Fruit fly (Drosophila melanogaster) whole organism, prepupa: Measurements from ENCODE around the gene net.

Source experiments
- CG10631 ChIP-seq: fragments of 200-800 bp; sonication (Bioruptor generic); optimal IDR thresholded peaks from 2 replicates; lab custom pipeline; 2016; ENCODE audit warnings: missing biosample characterization, missing genetic modification characterization
- CG10669 ChIP-seq: fragments of 200-800 bp; sonication (Bioruptor generic); optimal IDR thresholded peaks from 3 replicates; lab custom pipeline; 2018; ENCODE audit warnings: missing biosample characterization, mild to moderate bottlenecking, missing genetic modification characterization, moderate library complexity
- CG11294 ChIP-seq: fragments of 200-800 bp; sonication (Bioruptor generic); IDR thresholded peaks from 2 replicates; pipeline ENCODE4 v1.3.6; 2022; ENCODE audit warnings: missing biosample characterization, missing genetic modification characterization
- CG11762 ChIP-seq: fragments of 200-800 bp; sonication (Bioruptor generic); optimal IDR thresholded peaks from 3 replicates; lab custom pipeline; 2016; ENCODE audit warnings: missing biosample characterization, missing genetic modification characterization; ENCODE audit not compliant: insufficient read depth
- CG11902 ChIP-seq: fragments of 200-800 bp; sonication (Bioruptor generic); optimal IDR thresholded peaks from 3 replicates; lab custom pipeline; 2016; ENCODE audit warnings: missing biosample characterization, missing genetic modification characterization
- CG1621 ChIP-seq: fragments of 200-800 bp; sonication (Bioruptor generic); optimal IDR thresholded peaks from 3 replicates; lab custom pipeline; 2018; ENCODE audit warnings: missing biosample characterization, mild to moderate bottlenecking, missing genetic modification characterization
- CG16779 ChIP-seq: fragments of 200-800 bp; sonication (Bioruptor generic); optimal IDR thresholded peaks from 3 replicates; lab custom pipeline; 2017; ENCODE audit warnings: missing biosample characterization, mild to moderate bottlenecking, missing genetic modification characterization
- CG3032 ChIP-seq: fragments of 200-800 bp; optimal IDR thresholded peaks from 2 replicates; lab custom pipeline; 2019; ENCODE audit warnings: missing biosample characterization, mild to moderate bottlenecking, missing genetic modification characterization, moderate library complexity
- CG31627 ChIP-seq: fragments of 200-800 bp; sonication (Bioruptor generic); optimal IDR thresholded peaks from 3 replicates; lab custom pipeline; 2016; ENCODE audit warnings: missing biosample characterization, missing genetic modification characterization
- CG32006 ChIP-seq: fragments of 200-800 bp; sonication (Bioruptor generic); optimal IDR thresholded peaks from 3 replicates; lab custom pipeline; 2017; ENCODE audit warnings: missing biosample characterization, mild to moderate bottlenecking, missing genetic modification characterization
- CG34406 ChIP-seq: fragments of 200-800 bp; sonication (Bioruptor generic); optimal IDR thresholded peaks from 3 replicates; lab custom pipeline; 2016; ENCODE audit warnings: missing biosample characterization, missing genetic modification characterization
- CG3919 ChIP-seq: fragments of 200-800 bp; sonication (Bioruptor generic); optimal IDR thresholded peaks from 3 replicates; lab custom pipeline; 2016; ENCODE audit warnings: missing biosample characterization, missing genetic modification characterization
- CG6163 ChIP-seq: fragments of 200-800 bp; sonication (Bioruptor generic); IDR thresholded peaks from 3 replicates; pipeline ENCODE4 v1.3.6; 2022; ENCODE audit warnings: missing biosample characterization, missing genetic modification characterization
- CG6276 ChIP-seq: fragments of 200-800 bp; sonication (Bioruptor generic); optimal IDR thresholded peaks from 2 replicates; lab custom pipeline; 2017; ENCODE audit warnings: missing biosample characterization, mild to moderate bottlenecking, missing genetic modification characterization
- CG6792 ChIP-seq: fragments of 200-800 bp; sonication (Bioruptor generic); optimal IDR thresholded peaks from 3 replicates; lab custom pipeline; 2016; ENCODE audit warnings: missing biosample characterization, missing genetic modification characterization
- CG6808 ChIP-seq: fragments of 200-800 bp; sonication (Bioruptor generic); optimal IDR thresholded peaks from 3 replicates; lab custom pipeline; 2017; ENCODE audit warnings: missing biosample characterization, missing genetic modification characterization, mild to moderate bottlenecking, moderate library complexity, missing genetic modification reagents
- CG7368 ChIP-seq: fragments of 200-800 bp; sonication (Bioruptor generic); optimal IDR thresholded peaks from 3 replicates; lab custom pipeline; 2016; ENCODE audit warnings: missing biosample characterization, missing genetic modification characterization
- CG8119 ChIP-seq: fragments of 200-800 bp; sonication (Bioruptor generic); IDR thresholded peaks from 3 replicates; pipeline ENCODE4 v1.3.6; 2022; ENCODE audit warnings: missing biosample characterization, missing genetic modification characterization
- CG8319 ChIP-seq: fragments of 200-800 bp; sonication (Bioruptor generic); optimal IDR thresholded peaks from 3 replicates; lab custom pipeline; 2016; ENCODE audit warnings: missing biosample characterization, missing genetic modification characterization
- Eip75B ChIP-seq: fragments of 200-800 bp; sonication (Bioruptor generic); optimal IDR thresholded peaks from 3 replicates; lab custom pipeline; 2016; ENCODE audit warnings: missing biosample characterization, missing genetic modification characterization
- Eip78C ChIP-seq: fragments of 200-800 bp; sonication (Bioruptor generic); peaks from one replicate; lab custom pipeline; 2016; ENCODE audit warnings: missing biosample characterization, missing genetic modification characterization
- Eip93F ChIP-seq: fragments of 200-800 bp; sonication (Bioruptor generic); optimal IDR thresholded peaks from 2 replicates; lab custom pipeline; 2016; ENCODE audit warnings: missing biosample characterization, mild to moderate bottlenecking, missing genetic modification characterization
- Ets21C ChIP-seq: fragments of 200-800 bp; sonication (Bioruptor generic); optimal IDR thresholded peaks from 3 replicates; lab custom pipeline; 2016; ENCODE audit warnings: missing biosample characterization, missing genetic modification characterization
- Hr38 ChIP-seq: sonication (Bioruptor generic); optimal IDR thresholded peaks from 2 replicates; lab custom pipeline; 2016; ENCODE audit warnings: missing biosample characterization, missing genetic modification characterization
- Hr39 ChIP-seq: fragments of 200-800 bp; sonication (Bioruptor generic); optimal IDR thresholded peaks from 2 replicates; lab custom pipeline; 2016; ENCODE audit warnings: missing biosample characterization, missing genetic modification characterization
- Hr4 ChIP-seq: fragments of 200-800 bp; sonication (Bioruptor generic); optimal IDR thresholded peaks from 3 replicates; lab custom pipeline; 2016; ENCODE audit warnings: missing biosample characterization, missing genetic modification characterization
- Lpt ChIP-seq: fragments of 200-800 bp; sonication (Bioruptor generic); optimal IDR thresholded peaks from 3 replicates; lab custom pipeline; 2016; ENCODE audit warnings: missing biosample characterization, missing genetic modification characterization
- OdsH ChIP-seq: fragments of 200-800 bp; sonication (Bioruptor generic); optimal IDR thresholded peaks from 3 replicates; lab custom pipeline; 2016; ENCODE audit warnings: missing biosample characterization, missing genetic modification characterization
- Sox102F ChIP-seq: fragments of 200-800 bp; sonication (Bioruptor generic); optimal IDR thresholded peaks from 2 replicates; lab custom pipeline; 2016; ENCODE audit warnings: missing biosample characterization, mild to moderate bottlenecking, missing genetic modification characterization
- Sox14 ChIP-seq: fragments of 200-800 bp; sonication (Bioruptor generic); optimal IDR thresholded peaks from 3 replicates; lab custom pipeline; 2016; ENCODE audit warnings: missing biosample characterization, missing genetic modification characterization
- achi ChIP-seq: fragments of 200-800 bp; sonication (Bioruptor generic); optimal IDR thresholded peaks from 3 replicates; lab custom pipeline; 2016; ENCODE audit warnings: missing biosample characterization, missing genetic modification characterization
- cyc ChIP-seq: fragments of 200-800 bp; sonication (Bioruptor generic); optimal IDR thresholded peaks from 3 replicates; lab custom pipeline; 2016; ENCODE audit warnings: missing biosample characterization, missing genetic modification characterization
- dac ChIP-seq: fragments of 200-800 bp; sonication (Bioruptor generic); optimal IDR thresholded peaks from 2 replicates; lab custom pipeline; 2017; ENCODE audit warnings: missing biosample characterization, mild to moderate bottlenecking, missing genetic modification characterization
- dsx ChIP-seq: fragments of 200-800 bp; optimal IDR thresholded peaks from 3 replicates; lab custom pipeline; 2019; ENCODE audit warnings: missing biosample characterization, mild to moderate bottlenecking, missing genetic modification characterization, moderate library complexity; ENCODE audit not compliant: poor library complexity, severe bottlenecking
- eg ChIP-seq: fragments of 200-800 bp; sonication (Bioruptor generic); IDR thresholded peaks from 3 replicates; pipeline ENCODE4 v1.3.6; 2022; ENCODE audit warnings: missing biosample characterization, missing genetic modification characterization
- fd59A ChIP-seq: fragments of 200-800 bp; sonication (Bioruptor generic); optimal IDR thresholded peaks from 2 replicates; lab custom pipeline; 2017; ENCODE audit warnings: missing biosample characterization, mild to moderate bottlenecking, missing genetic modification characterization, missing genetic modification reagents
- fkh ChIP-seq: fragments of 200-800 bp; sonication (Bioruptor generic); optimal IDR thresholded peaks from 3 replicates; lab custom pipeline; 2017; ENCODE audit warnings: missing biosample characterization, mild to moderate bottlenecking, missing genetic modification characterization, moderate library complexity
- net ChIP-seq: fragments of 200-800 bp; sonication (Bioruptor generic); optimal IDR thresholded peaks from 3 replicates; lab custom pipeline; 2016; ENCODE audit warnings: missing biosample characterization, missing genetic modification characterization
- pdm3 ChIP-seq: fragments of 200-800 bp; sonication (Bioruptor generic); optimal IDR thresholded peaks from 3 replicates; lab custom pipeline; 2016; ENCODE audit warnings: missing biosample characterization, missing genetic modification characterization
- spab ChIP-seq: fragments of 200-800 bp; sonication (Bioruptor generic); optimal IDR thresholded peaks from 2 replicates; lab custom pipeline; 2017; ENCODE audit warnings: missing biosample characterization, mild to moderate bottlenecking, missing genetic modification characterization, missing genetic modification reagents
- ss ChIP-seq, 2 experiments: fragments of 200-800 bp; sonication (Bioruptor generic); optimal IDR thresholded peaks; 2 replicates in 1 of 2; 3 replicates in 1 of 2; lab custom pipeline; 2017 to 2018; ENCODE audit warnings: mild to moderate bottlenecking in 2 of 2, missing biosample characterization in 2 of 2, missing genetic modification characterization in 2 of 2, moderate library complexity in 1 of 2
- vri ChIP-seq: fragments of 200-800 bp; sonication (Bioruptor generic); optimal IDR thresholded peaks from 3 replicates; lab custom pipeline; 2016; ENCODE audit warnings: missing biosample characterization, mild to moderate bottlenecking, missing genetic modification characterization

net gene

DNA sequence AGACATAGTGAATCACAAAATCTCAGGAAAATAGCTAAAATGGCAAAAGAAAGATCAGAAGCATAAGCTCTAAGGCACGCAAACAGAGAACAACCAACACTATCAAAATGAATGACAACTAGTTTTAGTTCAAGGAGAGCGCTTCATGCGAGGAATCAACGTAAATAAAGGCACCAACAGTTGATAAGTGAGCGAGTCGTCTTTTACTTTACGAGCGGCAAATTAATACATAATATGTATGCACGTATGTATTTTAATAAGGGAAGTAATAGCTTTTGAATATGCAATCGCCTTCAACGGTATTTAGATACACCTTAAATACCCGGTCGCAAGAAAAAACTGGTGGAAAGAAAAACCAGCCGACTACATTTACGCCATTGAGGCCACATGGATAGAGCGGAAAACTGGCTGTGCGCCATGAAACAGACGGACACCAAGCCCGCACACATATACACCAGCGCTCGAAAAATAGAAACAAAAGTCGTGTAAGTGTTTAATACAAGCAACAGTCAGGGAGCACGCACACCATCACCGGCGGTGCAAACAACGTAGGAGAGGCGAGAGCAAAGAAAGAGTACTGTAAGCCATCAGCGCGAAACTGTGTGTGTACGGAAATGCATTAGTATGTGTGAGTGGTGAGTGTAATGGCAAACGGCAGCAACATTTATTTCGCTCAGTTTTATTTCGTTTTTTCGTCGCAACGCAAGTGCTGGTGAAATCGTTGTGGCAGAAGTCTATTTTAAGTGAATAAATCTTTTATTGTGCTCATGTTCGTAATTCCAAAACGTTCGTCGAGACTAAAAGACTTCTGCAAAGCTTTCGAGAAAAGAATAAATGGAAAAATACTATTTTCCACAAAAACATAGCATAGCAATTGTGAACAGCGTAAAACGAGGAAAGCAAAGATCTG, 20.6 kb downstream of the net start, which contains the start of gene dbr (continued):
- TF ChIP-seq ss (GFP tag; optimal IDR thresholded peaks at IDR 0.05; lab: Kevin White, UChicago) (peak; percentile 65 to 84), cyc (GFP tag; lab: Kevin White, UChicago) (no peak), fd59A (peak; percentile 57), CG6163 (GFP tag; lab: Robert Waterston, UW) (peak; percentile 88), CG8319 (GFP tag; lab: Kevin White, UChicago) (no peak), CG3032 (peak; percentile 67), CG1621 (tag; lab: Kevin White, UChicago) (peak; percentile 90), Lpt (GFP tag; lab: Kevin White, UChicago) (peak; percentile 73), Hr39 (GFP tag; lab: Kevin White, UChicago) (no peak), Sox14 (GFP tag; lab: Kevin White, UChicago) (peak; percentile 51), CG6808 (GFP tag; lab: Kevin White, UChicago) (peak; percentile 78), Ets21C (GFP tag; lab: Kevin White, UChicago) (no peak), Hr38 (GFP tag; lab: Kevin White, UChicago) (no peak), CG34406 (GFP tag; lab: Kevin White, UChicago) (peak; percentile 29), Sox102F (GFP tag; lab: Kevin White, UChicago) (peak; percentile 62), CG6276 (GFP tag; lab: Kevin White, UChicago) (peak; percentile 68), CG10631 (GFP tag; lab: Kevin White, UChicago) (no peak), eg (GFP tag; lab: Robert Waterston, UW) (peak; percentile 82), Eip75B (GFP tag; lab: Kevin White, UChicago) (peak; percentile 43), CG3919 (GFP tag; lab: Kevin White, UChicago) (peak; percentile 51), CG31627 (GFP tag; lab: Kevin White, UChicago) (no peak), spab (GFP tag; lab: Kevin White, UChicago) (peak; percentile 55), CG16779 (tag; lab: Kevin White, UChicago) (peak; percentile 63), CG11902 (GFP tag; lab: Kevin White, UChicago) (no peak), CG7368 (GFP tag; lab: Kevin White, UChicago) (peak; percentile 4), vri (peak; percentile 55), achi (GFP tag; lab: Kevin White, UChicago) (no peak), CG10669 (peak; percentile 38), CG11294 (GFP tag; lab: Robert Waterston, UW) (peak; percentile 56; the same call in 1 of the 2 replicates), dac (GFP tag; lab: Kevin White, UChicago) (peak; percentile 59), CG6792 (peak; percentile 24), net (GFP tag; lab: Kevin White, UChicago) (peak; percentile 84), CG11762 (GFP tag; lab: Kevin White, UChicago) (peak; percentile 10), fkh (no peak), dsx (GFP tag; lab: Kevin White, UChicago) (peak; percentile 76), Eip93F (GFP tag; lab: Kevin White, UChicago) (no peak), OdsH (no peak)

DNA sequence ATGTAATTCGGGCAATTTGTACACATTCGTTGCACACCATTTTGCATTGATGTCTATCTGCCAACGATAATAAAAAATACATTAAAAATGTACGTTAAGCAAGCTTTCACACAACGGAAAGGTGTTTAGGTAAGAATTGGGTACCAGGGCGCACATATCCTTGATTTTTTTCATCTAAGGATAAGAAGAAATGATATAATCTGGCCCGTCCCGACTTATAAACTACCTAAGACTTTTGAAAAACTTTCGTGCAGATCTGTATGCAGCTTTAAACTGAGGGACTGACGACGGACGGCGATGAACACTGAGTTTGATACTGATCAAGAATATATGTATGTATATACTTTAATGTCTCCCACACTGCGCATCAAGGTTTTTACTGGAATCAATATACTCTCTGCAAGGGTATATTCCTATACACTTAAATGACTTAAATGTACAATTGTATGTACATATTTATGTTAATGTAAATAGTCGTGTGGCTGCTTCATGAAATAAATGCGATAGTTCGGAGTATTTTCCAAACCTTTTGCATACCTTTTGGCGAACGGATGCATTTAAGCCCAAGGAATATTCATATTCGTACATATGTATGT, 21.7 kb downstream of the net start, which contains the start of gene Cda5:
TSS of gene Cda5 (minus strand) at position 51 of the 596 bp plus-strand sequence.
- TF ChIP-seq CG6792: no peak
- peak; percentile 44 for TF ChIP-seq Hr4 (GFP tag; lab: Kevin White, UChicago)
- TF ChIP-seq pdm3: peak; percentile 25
- no peak for TF ChIP-seq Eip75B (GFP tag; lab: Kevin White, UChicago)
- 0 out of 3 replicates have a peak, but pooled peaks have one; percentile 13 for TF ChIP-seq CG8119
- peak; percentile 12 for TF ChIP-seq CG32006 (GFP tag; lab: Kevin White, UChicago)
- TF ChIP-seq Eip78C (GFP tag; lab: Kevin White, UChicago): peak; percentile 61
